Fruit fly (Drosophila melanogaster) whole organism, pupa: Measurements from ENCODE around the gene RpL36A.

Experiments
- CG10348 ChIP-seq: fragments of 200-800 bp; sonication (Bioruptor generic); IDR thresholded peaks from 2 replicates; pipeline ENCODE4 v1.3.6; 2022; ENCODE audit warnings: missing biosample characterization, missing genetic modification characterization
- CG12605 ChIP-seq: fragments of 200-800 bp; sonication (Bioruptor generic); IDR thresholded peaks from 2 replicates; pipeline ENCODE4 v1.3.6; 2022; ENCODE audit warnings: missing biosample characterization, missing genetic modification characterization
- CG13204 ChIP-seq: fragments of 200-800 bp; sonication (Bioruptor generic); optimal IDR thresholded peaks from 2 replicates; lab custom pipeline; 2018; ENCODE audit warnings: missing biosample characterization, mild to moderate bottlenecking, missing genetic modification characterization, moderate library complexity
- CG14655 ChIP-seq: fragments of 200-800 bp; sonication (Bioruptor generic); optimal IDR thresholded peaks from 3 replicates; lab custom pipeline; 2017; ENCODE audit warnings: mild to moderate bottlenecking, missing biosample characterization, missing genetic modification reagents, missing genetic modification characterization
- CG15710 ChIP-seq: fragments of 200-800 bp; sonication (Bioruptor generic); optimal IDR thresholded peaks from 2 replicates; lab custom pipeline; 2018; ENCODE audit warnings: missing biosample characterization, mild to moderate bottlenecking, missing genetic modification characterization, moderate library complexity
- CG17806 ChIP-seq: fragments of 200-800 bp; sonication (Bioruptor generic); optimal IDR thresholded peaks from 2 replicates; lab custom pipeline; 2018; ENCODE audit warnings: missing biosample characterization, mild to moderate bottlenecking, missing genetic modification characterization, moderate library complexity
- CG32121 ChIP-seq: fragments of 200-800 bp; sonication (Bioruptor generic); IDR thresholded peaks from 2 replicates; pipeline ENCODE4 v1.3.6; 2022; ENCODE audit warnings: missing biosample characterization, missing genetic modification characterization
- CG34367 ChIP-seq: fragments of 200-800 bp; sonication (Bioruptor generic); optimal IDR thresholded peaks from 2 replicates; lab custom pipeline; 2018; ENCODE audit warnings: missing biosample characterization, mild to moderate bottlenecking, missing genetic modification characterization
- CG4496 ChIP-seq: fragments of 200-800 bp; sonication (Bioruptor generic); IDR thresholded peaks from 3 replicates; pipeline ENCODE4 v1.3.6; 2022; ENCODE audit warnings: missing biosample characterization, missing genetic modification characterization
- CG8159 ChIP-seq: fragments of 200-800 bp; sonication (Bioruptor generic); optimal IDR thresholded peaks from 3 replicates; lab custom pipeline; 2018; ENCODE audit warnings: missing biosample characterization, mild to moderate bottlenecking, missing genetic modification characterization, moderate library complexity
- CG8301 ChIP-seq: fragments of 200-800 bp; sonication (Bioruptor generic); optimal IDR thresholded peaks from 2 replicates; lab custom pipeline; 2018; ENCODE audit warnings: missing biosample characterization, mild to moderate bottlenecking, missing genetic modification characterization
- CG9948 ChIP-seq: fragments of 200-800 bp; sonication (Bioruptor generic); optimal IDR thresholded peaks from 2 replicates; lab custom pipeline; 2018; ENCODE audit warnings: missing biosample characterization, mild to moderate bottlenecking, missing genetic modification characterization, moderate library complexity
- D1 ChIP-seq: fragments of 200-800 bp; sonication (Bioruptor generic); optimal IDR thresholded peaks from 2 replicates; lab custom pipeline; 2018; ENCODE audit warnings: missing biosample characterization, mild to moderate bottlenecking, missing genetic modification characterization, moderate library complexity
- EcR ChIP-seq: fragments of 200-800 bp; sonication (Bioruptor generic); optimal IDR thresholded peaks from 3 replicates; lab custom pipeline; 2019; ENCODE audit warnings: missing biosample characterization, missing genetic modification characterization, mild to moderate bottlenecking, moderate library complexity, missing genetic modification reagents
- Ets98B ChIP-seq: fragments of 200-800 bp; sonication (Bioruptor generic); IDR thresholded peaks from 2 replicates; pipeline ENCODE4 v1.3.6; 2022; ENCODE audit warnings: missing biosample characterization, missing genetic modification characterization
- Pif1A ChIP-seq: fragments of 200-800 bp; sonication (Bioruptor generic); optimal IDR thresholded peaks from 3 replicates; lab custom pipeline; 2016; ENCODE audit warnings: missing biosample characterization, missing genetic modification characterization
- Pif1B ChIP-seq: fragments of 200-800 bp; sonication (Bioruptor generic); optimal IDR thresholded peaks from 3 replicates; lab custom pipeline; 2016; ENCODE audit warnings: missing biosample characterization, missing genetic modification characterization
- Snoo ChIP-seq: fragments of 200-800 bp; sonication (Bioruptor generic); optimal IDR thresholded peaks from 3 replicates; lab custom pipeline; 2017; ENCODE audit warnings: missing biosample characterization, mild to moderate bottlenecking, missing genetic modification characterization, inconsistent platforms
- fd96Ca ChIP-seq: fragments of 200-800 bp; sonication (Bioruptor generic); IDR thresholded peaks from 3 replicates; pipeline ENCODE4 v1.3.6; 2022; ENCODE audit warnings: missing biosample characterization, missing genetic modification characterization
- gl ChIP-seq: fragments of 200-800 bp; sonication (Bioruptor generic); optimal IDR thresholded peaks from 2 replicates; lab custom pipeline; 2018; ENCODE audit warnings: missing biosample characterization, mild to moderate bottlenecking, missing genetic modification characterization
- rn ChIP-seq: fragments of 200-800 bp; sonication (Bioruptor generic); IDR thresholded peaks from 2 replicates; pipeline ENCODE4 v1.3.6; 2022; ENCODE audit warnings: missing biosample characterization, missing genetic modification characterization

Gene RpL36A

DNA sequence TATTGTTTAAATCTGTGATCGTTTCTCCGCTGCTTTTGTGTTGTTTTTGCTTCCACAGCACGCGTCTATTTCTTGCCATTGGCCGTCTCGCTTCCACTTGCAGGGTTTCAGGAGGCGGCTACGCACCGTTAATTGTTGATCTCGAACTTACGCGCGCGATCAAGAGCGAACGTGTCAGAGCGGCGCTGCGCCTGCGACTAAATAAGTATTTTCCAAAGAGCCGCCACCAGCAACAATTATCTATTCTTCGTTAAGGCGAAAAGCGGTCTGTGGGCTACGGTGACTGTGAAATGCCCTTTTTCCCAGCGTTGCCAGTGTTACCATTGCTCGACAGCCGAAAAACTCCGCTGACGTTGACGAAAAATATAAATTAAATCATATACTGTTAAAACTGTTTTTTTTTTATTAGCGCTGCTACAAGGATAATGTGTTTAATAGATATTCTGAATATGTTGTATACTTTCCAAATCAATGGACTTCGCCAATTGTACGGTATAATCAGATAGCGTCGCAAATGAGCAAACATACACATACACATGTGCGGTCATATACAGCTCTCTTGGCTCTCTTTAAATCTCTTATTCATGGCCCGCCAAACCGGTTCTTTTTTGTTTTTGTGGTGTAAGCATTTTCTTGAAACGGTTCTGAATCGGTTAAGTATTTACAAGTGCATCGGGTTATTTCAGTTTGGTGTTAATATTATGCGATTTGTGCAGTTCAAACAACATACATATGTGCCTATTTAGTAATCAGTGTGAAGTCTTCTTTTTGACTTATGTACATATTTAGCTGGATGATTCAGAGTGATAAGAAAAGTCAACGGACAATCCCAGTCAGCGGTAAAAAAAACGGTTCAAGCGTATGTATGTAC, 48.5 kb downstream of the RpL36A start, which contains the start of gene pes:
Gene pes (minus strand): TSS at position 201 of the 871 bp plus-strand sequence.
- TF ChIP-seq CG10348 (no peak; the same call in 1 of the 2 replicates), gl (peak; percentile 75), Pif1A (GFP tag; lab: Kevin White, UChicago) (peak; percentile 97), CG13204 (GFP tag; lab: Kevin White, UChicago) (peak; percentile 51), CG9948 (tag; lab: Kevin White, UChicago) (peak; percentile 89), CG8301 (tag; lab: Kevin White, UChicago) (peak; percentile 90), EcR (GFP tag; lab: Kevin White, UChicago) (peak; percentile 75), rn (GFP tag; lab: Robert Waterston, UW) (peak; percentile 81), CG15710 (no peak), Pif1B (peak; percentile 97), CG14655 (GFP tag; lab: Kevin White, UChicago) (peak; percentile 93), CG34367 (tag; lab: Kevin White, UChicago) (peak; percentile 61), fd96Ca (GFP tag; lab: Robert Waterston, UW) (peak; percentile 96), CG12605 (GFP tag; lab: Robert Waterston, UW) (no peak), D1 (tag; lab: Kevin White, UChicago) (peak; percentile 91), CG8159 (tag; lab: Kevin White, UChicago) (peak; percentile 94), CG4496 (GFP tag; lab: Robert Waterston, UW) (peak; percentile 93), Snoo (tag; lab: Kevin White, UChicago) (peak; percentile 91), CG32121 (GFP tag; lab: Robert Waterston, UW) (peak; percentile 94), Ets98B (GFP tag; lab: Robert Waterston, UW) (peak; percentile 85), CG17806 (tag; lab: Kevin White, UChicago) (peak; percentile 86)
- TF ChIP-seq, all 21 proteins: peak for 18

DNA sequence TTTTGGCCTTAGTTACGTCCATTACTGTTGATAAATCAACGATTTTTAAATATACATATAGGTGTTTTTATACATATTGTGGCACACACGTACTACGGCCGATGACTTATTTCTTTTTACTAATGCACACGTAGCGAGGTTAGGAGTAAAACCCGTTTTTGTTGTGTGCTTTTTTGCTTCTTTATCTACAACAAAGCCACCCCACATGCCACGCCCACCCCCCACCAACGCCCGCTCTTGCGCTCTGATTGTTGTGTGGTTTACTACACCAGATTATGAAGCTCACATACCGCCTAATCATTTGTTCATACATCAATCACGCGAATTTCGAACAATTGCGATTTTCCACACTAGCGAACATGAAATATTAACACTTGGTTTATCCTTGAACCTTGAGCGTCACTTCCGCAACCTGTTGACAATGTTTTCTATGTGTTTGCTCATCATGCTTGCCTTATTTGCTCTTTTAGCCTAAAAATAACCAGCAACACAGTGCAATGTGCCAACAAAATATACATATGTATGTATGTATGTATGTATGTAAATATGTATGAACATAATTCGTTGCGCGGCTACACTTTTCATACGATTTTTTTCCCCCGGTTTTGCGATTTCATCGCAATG, 49.5 kb downstream of the RpL36A start:
- TF ChIP-seq CG12605 (GFP tag; lab: Robert Waterston, UW) (peak; percentile 23; the same call in 1 of the 2 replicates), fd96Ca (GFP tag; lab: Robert Waterston, UW) (peak; percentile 56; the same call in 2 of the 3 replicates), CG32121 (GFP tag; lab: Robert Waterston, UW) (peak; percentile 35), CG4496 (GFP tag; lab: Robert Waterston, UW) (peak; percentile 48; the same call in 2 of the 3 replicates), CG34367 (tag; lab: Kevin White, UChicago) (no peak), Pif1A (GFP tag; lab: Kevin White, UChicago) (no peak), D1 (tag; lab: Kevin White, UChicago) (no peak), EcR (GFP tag; lab: Kevin White, UChicago) (peak; percentile 20), CG15710 (no peak), Snoo (tag; lab: Kevin White, UChicago) (no peak)

DNA sequence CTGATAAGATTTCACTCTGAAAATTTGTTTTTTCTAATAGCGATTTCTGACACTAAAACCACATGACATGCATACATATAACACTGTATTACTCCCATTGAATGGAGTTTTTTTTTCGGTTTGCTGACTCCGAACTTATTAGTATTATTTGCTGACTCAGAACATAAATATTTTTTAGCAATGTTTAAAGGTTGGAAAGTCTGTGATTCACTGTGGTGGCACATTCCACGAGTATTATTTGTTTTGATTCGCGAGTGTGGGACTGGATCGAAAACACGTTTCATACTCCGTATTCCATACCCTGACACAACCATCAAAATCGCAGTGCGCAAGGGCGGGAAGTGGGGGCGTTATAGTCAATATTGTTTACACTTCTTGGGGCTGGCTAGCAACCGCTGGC, 50.1 kb downstream of the RpL36A start:
- TF ChIP-seq D1 (tag; lab: Kevin White, UChicago) (no peak), CG17806 (tag; lab: Kevin White, UChicago) (no peak), CG14655 (GFP tag; lab: Kevin White, UChicago) (no peak), EcR (GFP tag; lab: Kevin White, UChicago) (no peak), fd96Ca (GFP tag; lab: Robert Waterston, UW) (no peak), CG8159 (tag; lab: Kevin White, UChicago) (no peak), CG8301 (tag; lab: Kevin White, UChicago) (no peak), gl (no peak), CG34367 (tag; lab: Kevin White, UChicago) (no peak), rn (GFP tag; lab: Robert Waterston, UW) (no peak), CG10348 (no peak), Pif1A (GFP tag; lab: Kevin White, UChicago) (no peak), Snoo (tag; lab: Kevin White, UChicago) (no peak), CG4496 (GFP tag; lab: Robert Waterston, UW) (no peak), CG9948 (tag; lab: Kevin White, UChicago) (no peak), Pif1B (no peak)

DNA sequence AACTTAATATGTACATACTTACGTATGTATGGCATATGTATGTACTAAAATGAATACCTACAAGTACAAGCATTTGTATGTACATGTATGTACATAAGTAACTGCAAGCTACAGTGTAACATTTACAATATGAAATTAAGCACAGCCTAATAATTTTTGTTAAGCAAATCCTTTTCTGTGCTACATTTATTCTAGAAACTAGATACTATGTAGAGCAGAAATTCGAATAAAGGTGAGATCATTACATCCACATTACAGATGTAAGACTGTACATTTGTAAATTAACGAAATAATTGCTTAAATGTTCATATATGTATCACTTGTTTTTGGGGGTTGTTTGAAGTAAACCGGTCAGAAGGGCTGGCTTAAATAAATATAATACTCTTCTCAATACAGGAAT, 50.8 kb downstream of the RpL36A start:
- TF ChIP-seq CG32121 (GFP tag; lab: Robert Waterston, UW) (no peak), D1 (tag; lab: Kevin White, UChicago) (no peak), CG17806 (tag; lab: Kevin White, UChicago) (peak; percentile 8), CG15710 (peak; percentile 34), CG8159 (tag; lab: Kevin White, UChicago) (peak; percentile 1)
- TF ChIP-seq, all 21 proteins: peak for 3
